Fruit fly (Drosophila melanogaster): ENCODE data around the gene plh.
A peak's percentile ranks its signal among the peaks of the same experiment; 100 is the strongest.

Gene plh

DNA sequence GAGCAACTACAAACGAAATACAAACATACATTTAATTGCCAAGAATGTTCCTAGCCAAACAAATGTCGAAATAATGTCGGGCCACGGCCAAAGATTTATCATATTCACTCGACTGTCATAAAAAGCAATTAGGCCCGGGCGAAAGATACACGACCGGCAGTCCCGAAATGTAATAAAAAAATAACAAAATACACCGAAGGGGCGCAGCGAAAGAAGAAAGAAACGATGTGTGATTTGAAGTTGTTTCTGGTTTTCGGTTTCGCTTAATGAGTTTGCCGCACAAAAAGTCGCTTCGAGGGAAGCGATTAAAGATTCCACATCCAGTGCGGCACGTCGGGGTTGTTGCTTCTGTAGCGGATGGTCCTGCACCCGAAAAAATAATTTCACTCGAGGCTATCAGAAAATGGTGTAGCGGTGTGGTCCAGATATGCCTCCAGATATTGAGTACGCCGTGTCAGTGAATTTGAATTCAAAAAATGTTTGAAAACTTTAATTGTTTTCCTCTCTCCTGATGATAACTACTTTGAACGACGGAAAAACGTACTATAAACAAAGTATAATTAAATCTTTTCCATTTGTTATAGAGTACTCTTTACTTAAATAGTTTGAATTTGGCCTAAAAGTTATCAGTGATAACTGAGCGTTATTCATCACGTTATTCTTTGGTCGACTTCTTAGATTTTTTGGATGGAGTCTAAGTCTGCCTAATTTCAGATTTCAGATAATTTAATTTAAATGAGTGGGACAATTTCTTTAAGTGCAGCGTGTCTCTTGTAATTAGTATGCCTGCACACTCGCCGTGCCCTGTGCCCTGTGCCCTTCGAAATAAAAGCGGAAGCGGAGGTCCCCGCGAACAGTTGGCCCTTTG lies 21.4 kb downstream of the plh start (continued):
- TF ChIP-seq ab (GFP tag; optimal IDR thresholded peaks at IDR 0.05) (peak; percentile 23), Stat92E (GFP tag; optimal IDR thresholded peaks at IDR 0.05) (peak in 1 of 3 experiments; percentile 16), Poxn (GFP tag; IDR thresholded peaks at IDR 0.05) (no peak), CG4854 (GFP tag; optimal IDR thresholded peaks at IDR 0.05) (no peak), cato (GFP tag; optimal IDR thresholded peaks at IDR 0.05; ENCODE audit: borderline replicate concordance) (peak; percentile 16), Ets65A (GFP tag) (peak; percentile 80), NC2β (GFP tag; optimal IDR thresholded peaks at IDR 0.05) (peak; percentile 14), Sox100B (GFP tag; optimal IDR thresholded peaks at IDR 0.05) (peak; percentile 76), CG7786 (GFP tag; optimal IDR thresholded peaks at IDR 0.05) (peak; percentile 34), HmgD (GFP tag; optimal IDR thresholded peaks at IDR 0.05) (no peak), Asciz (GFP tag; optimal IDR thresholded peaks at IDR 0.05) (peak; percentile 53), pho (GFP tag; optimal IDR thresholded peaks at IDR 0.05) (peak; percentile 40), CG1529 (GFP tag; optimal IDR thresholded peaks at IDR 0.05) (peak; percentile 63), CG2875 (GFP tag; optimal IDR thresholded peaks at IDR 0.05) (peak; percentile 55), CG15601 (tag; optimal IDR thresholded peaks at IDR 0.05) (peak; percentile 50), h (optimal IDR thresholded peaks at IDR 0.05) (no peak), CG13775 (GFP tag; optimal IDR thresholded peaks at IDR 0.05) (peak; percentile 71), pan (optimal IDR thresholded peaks at IDR 0.05) (no peak), pan (GFP tag; optimal IDR thresholded peaks at IDR 0.05 in 1 of 2, IDR thresholded peaks at IDR 0.05 in 1 of 2) (no peak), CG8290 (GFP tag; optimal IDR thresholded peaks at IDR 0.05) (peak; percentile 27), CG8290 (tag; optimal IDR thresholded peaks at IDR 0.05) (peak in 1 of 2 experiments; percentile 9), ems (GFP tag; optimal IDR thresholded peaks at IDR 0.05) (peak; percentile 17), CG18764 (GFP tag; optimal IDR thresholded peaks at IDR 0.05) (no peak), CG11085 (GFP tag; IDR thresholded peaks at IDR 0.05) (no peak), Chrac-16 (GFP tag; optimal IDR thresholded peaks at IDR 0.05) (peak; percentile 53), en (GFP tag; optimal IDR thresholded peaks at IDR 0.05) (peak; percentile 36), Vsx1 (GFP tag; optimal IDR thresholded peaks at IDR 0.05) (peak; percentile 10), Ptx1 (GFP tag; IDR thresholded peaks at IDR 0.05) (no peak), abd-A (tag; optimal IDR thresholded peaks at IDR 0.05) (peak; percentile 13), CG10267 (tag; optimal IDR thresholded peaks at IDR 0.05) (peak; percentile 75), psq (GFP tag; optimal IDR thresholded peaks at IDR 0.05) (no peak), rib (GFP tag; IDR thresholded peaks at IDR 0.05) (peak; percentile 44; the same call in 1 of the 2 replicates), zen (tag; optimal IDR thresholded peaks at IDR 0.05) (peak; percentile 87), Bgb (GFP tag; IDR thresholded peaks at IDR 0.05; ENCODE audit: partially characterized antibody) (no peak), CHES-1-like (GFP tag; optimal IDR thresholded peaks at IDR 0.05) (peak; percentile 57), HLH3B (GFP tag; IDR thresholded peaks at IDR 0.05) (no peak), ap (GFP tag; IDR thresholded peaks at IDR 0.05) (no peak), az2 (GFP tag; optimal IDR thresholded peaks at IDR 0.05) (peak; percentile 59), sima (GFP tag; optimal IDR thresholded peaks at IDR 0.05) (no peak), btn (GFP tag; optimal IDR thresholded peaks at IDR 0.05) (peak; percentile 51), CG9797 (GFP tag; optimal IDR thresholded peaks at IDR 0.05) (no peak), Ssrp (tag; optimal IDR thresholded peaks at IDR 0.05) (peak; percentile 72), NC2α (GFP tag; optimal IDR thresholded peaks at IDR 0.05) (peak; percentile 29), lola (GFP tag; optimal IDR thresholded peaks at IDR 0.05) (peak in 1 of 3 experiments; percentile 92), dmrt99B (tag; optimal IDR thresholded peaks at IDR 0.05) (peak; percentile 64), D (optimal IDR thresholded peaks at IDR 0.05) (no peak), D (GFP tag; optimal IDR thresholded peaks at IDR 0.05) (peak; percentile 79), CG5245 (GFP tag; optimal IDR thresholded peaks at IDR 0.05) (peak; percentile 14), CG33557 (GFP tag; optimal IDR thresholded peaks at IDR 0.05) (peak; percentile 69), Gsc (GFP tag; IDR thresholded peaks at IDR 0.05) (no peak)
